Fruit fly (Drosophila melanogaster) whole organism, embryonic: ENCODE measurements around the gene smash.

ENCODE experiments used
- B-H1 ChIP-seq: fragments of 200-800 bp; sonication (Bioruptor generic); IDR thresholded peaks from 3 replicates; pipeline ENCODE4 v1.3.6; 2022; ENCODE audit warnings: missing biosample characterization, missing genetic modification characterization
- CG10209 ChIP-seq: fragments of 200-800 bp; sonication (Bioruptor generic); optimal IDR thresholded peaks from 3 replicates; lab custom pipeline; 2017; ENCODE audit warnings: missing biosample characterization, mild to moderate bottlenecking, missing genetic modification characterization, missing genetic modification reagents
- CG10366 ChIP-seq: fragments of 200-800 bp; sonication (Bioruptor generic); IDR thresholded peaks from 2 replicates; pipeline ENCODE4 v1.3.6; 2022; ENCODE audit warnings: missing biosample characterization, missing genetic modification characterization
- CG11560 ChIP-seq: fragments of 200-800 bp; sonication (Bioruptor generic); IDR thresholded peaks from 3 replicates; pipeline ENCODE4 v1.3.6; 2022; ENCODE audit warnings: missing biosample characterization, missing genetic modification characterization
- CG11695 ChIP-seq: fragments of 200-800 bp; sonication (Bioruptor generic); IDR thresholded peaks from 3 replicates; pipeline ENCODE4 v1.3.6; 2022; ENCODE audit warnings: missing biosample characterization, missing genetic modification characterization
- CG12104 ChIP-seq: fragments of 200-800 bp; sonication (Bioruptor generic); optimal IDR thresholded peaks from 3 replicates; lab custom pipeline; 2016; ENCODE audit warnings: missing biosample characterization, missing genetic modification characterization
- CG12659 ChIP-seq: fragments of 200-800 bp; sonication (Bioruptor generic); optimal IDR thresholded peaks from 3 replicates; lab custom pipeline; 2017; ENCODE audit warnings: mild to moderate bottlenecking, missing biosample characterization, missing genetic modification reagents, missing genetic modification characterization
- CG15011 ChIP-seq: fragments of 200-800 bp; sonication (Bioruptor generic); optimal IDR thresholded peaks from 3 replicates; lab custom pipeline; 2018; ENCODE audit warnings: missing biosample characterization, mild to moderate bottlenecking, missing genetic modification characterization
- CG15696 ChIP-seq: fragments of 200-800 bp; sonication (Bioruptor generic); optimal IDR thresholded peaks from 2 replicates; lab custom pipeline; 2019; ENCODE audit warnings: missing biosample characterization, mild to moderate bottlenecking, missing genetic modification characterization, moderate library complexity
- CG17186 ChIP-seq: fragments of 200-800 bp; sonication (Bioruptor generic); optimal IDR thresholded peaks from 3 replicates; lab custom pipeline; 2017; ENCODE audit warnings: missing biosample characterization, missing genetic modification reagents, missing genetic modification characterization
- CG17359 ChIP-seq: fragments of 200-800 bp; sonication (Bioruptor generic); optimal IDR thresholded peaks from 3 replicates; lab custom pipeline; 2018; ENCODE audit warnings: missing biosample characterization, mild to moderate bottlenecking, missing genetic modification characterization, moderate library complexity
- CG17361 ChIP-seq: fragments of 200-800 bp; sonication (Bioruptor generic); IDR thresholded peaks from 3 replicates; pipeline ENCODE4 v1.3.6; 2022; ENCODE audit warnings: missing biosample characterization, missing genetic modification characterization
- CG17912 ChIP-seq: fragments of 200-800 bp; sonication (Bioruptor generic); optimal IDR thresholded peaks from 2 replicates; lab custom pipeline; 2018; ENCODE audit warnings: missing biosample characterization, mild to moderate bottlenecking, missing genetic modification characterization
- CG18476 ChIP-seq: fragments of 200-800 bp; sonication (Bioruptor generic); optimal IDR thresholded peaks from 2 replicates; lab custom pipeline; 2016; ENCODE audit warnings: missing biosample characterization, mild to moderate bottlenecking, missing genetic modification characterization
- CG32767 ChIP-seq: fragments of 200-800 bp; sonication (Bioruptor generic); IDR thresholded peaks from 2 replicates; pipeline ENCODE4 v1.3.6; 2022; ENCODE audit warnings: missing biosample characterization, missing genetic modification characterization
- CG4360 ChIP-seq: fragments of 200-800 bp; sonication (Bioruptor generic); IDR thresholded peaks from 2 replicates; pipeline ENCODE4 v1.3.6; 2022; ENCODE audit warnings: missing biosample characterization, missing genetic modification characterization
- CG4404 ChIP-seq: fragments of 200-800 bp; sonication (Bioruptor generic); IDR thresholded peaks from 2 replicates; pipeline ENCODE4 v1.3.6; 2022; ENCODE audit warnings: missing biosample characterization, missing genetic modification characterization
- CG4707 ChIP-seq: fragments of 200-800 bp; sonication (Bioruptor generic); optimal IDR thresholded peaks from 2 replicates; lab custom pipeline; 2018; ENCODE audit warnings: missing biosample characterization, mild to moderate bottlenecking, missing genetic modification characterization, moderate library complexity
- CG7928 ChIP-seq: fragments of 200-800 bp; sonication (Bioruptor generic); optimal IDR thresholded peaks from 2 replicates; lab custom pipeline; 2017; ENCODE audit warnings: missing biosample characterization, mild to moderate bottlenecking, missing genetic modification characterization
- CG9727 ChIP-seq: fragments of 200-800 bp; sonication (Bioruptor generic); optimal IDR thresholded peaks from 3 replicates; lab custom pipeline; 2017; ENCODE audit warnings: missing biosample characterization, mild to moderate bottlenecking, missing genetic modification characterization
- CG9797 ChIP-seq: fragments of 200-800 bp; sonication (Bioruptor generic); optimal IDR thresholded peaks from 3 replicates; lab custom pipeline; 2018; ENCODE audit warnings: missing biosample characterization, mild to moderate bottlenecking, missing genetic modification characterization
- CHES-1-like ChIP-seq: fragments of 200-800 bp; sonication (Bioruptor generic); optimal IDR thresholded peaks from 2 replicates; lab custom pipeline; 2016; ENCODE audit warnings: missing biosample characterization, missing genetic modification characterization
- Doc2 ChIP-seq: fragments of 200-800 bp; sonication (Bioruptor generic); IDR thresholded peaks from 2 replicates; pipeline ENCODE4 v1.3.6; 2022; ENCODE audit warnings: missing biosample characterization, missing genetic modification characterization
- Drgx ChIP-seq: fragments of 200-800 bp; sonication (Bioruptor generic); IDR thresholded peaks from 2 replicates; pipeline ENCODE4 v1.3.6; 2022; ENCODE audit warnings: missing biosample characterization, missing genetic modification characterization
- H15 ChIP-seq: fragments of 200-800 bp; sonication (Bioruptor generic); IDR thresholded peaks from 3 replicates; pipeline ENCODE4 v1.3.6; 2022; ENCODE audit warnings: missing biosample characterization, missing genetic modification characterization
- HmgD ChIP-seq: fragments of 200-800 bp; sonication (Bioruptor generic); optimal IDR thresholded peaks from 3 replicates; lab custom pipeline; 2016; ENCODE audit warnings: missing biosample characterization, missing genetic modification characterization
- Mad ChIP-seq: fragments of 200-800 bp; sonication (Bioruptor generic); optimal IDR thresholded peaks from 2 replicates; lab custom pipeline; 2016; ENCODE audit warnings: missing biosample characterization, missing genetic modification characterization
- NfI ChIP-seq: fragments of 200-800 bp; sonication (Bioruptor generic); optimal IDR thresholded peaks from 3 replicates; lab custom pipeline; 2018; ENCODE audit warnings: missing biosample characterization, mild to moderate bottlenecking, missing genetic modification characterization, moderate library complexity
- Optix ChIP-seq: fragments of 200-800 bp; sonication (Bioruptor generic); IDR thresholded peaks from 3 replicates; pipeline ENCODE4 v1.3.6; 2022; ENCODE audit warnings: missing biosample characterization, missing genetic modification characterization
- Xrp1 ChIP-seq: fragments of 200-800 bp; sonication (Bioruptor generic); IDR thresholded peaks from 2 replicates; pipeline ENCODE4 v1.3.6; 2022; ENCODE audit warnings: missing biosample characterization, missing genetic modification characterization
- YL-1 ChIP-seq: fragments of 200-800 bp; sonication (Bioruptor generic); optimal IDR thresholded peaks from 3 replicates; lab custom pipeline; 2017; ENCODE audit warnings: missing biosample characterization, mild to moderate bottlenecking, missing genetic modification characterization
- chm ChIP-seq: fragments of 200-800 bp; sonication (Bioruptor generic); IDR thresholded peaks from 2 replicates; pipeline ENCODE4 v1.3.6; 2022; ENCODE audit warnings: missing biosample characterization, missing genetic modification characterization
- crp ChIP-seq, 2 experiments: fragments of 200-800 bp; sonication (Bioruptor generic); optimal IDR thresholded peaks; 2 replicates in 1 of 2; 3 replicates in 1 of 2; lab custom pipeline; 2017; ENCODE audit warnings: missing biosample characterization in 2 of 2, missing genetic modification characterization in 2 of 2, mild to moderate bottlenecking in 1 of 2, moderate library complexity in 1 of 2
- cwo ChIP-seq: fragments of 200-800 bp; sonication (Bioruptor generic); optimal IDR thresholded peaks from 3 replicates; lab custom pipeline; 2017; ENCODE audit warnings: missing biosample characterization, missing genetic modification characterization, mild to moderate bottlenecking, moderate library complexity, missing genetic modification reagents
- da ChIP-seq: fragments of 200-800 bp; sonication (Bioruptor generic); optimal IDR thresholded peaks from 2 replicates; lab custom pipeline; 2016; ENCODE audit warnings: missing biosample characterization, missing genetic modification characterization
- dimm ChIP-seq: fragments of 200-800 bp; sonication (Bioruptor generic); IDR thresholded peaks from 2 replicates; pipeline ENCODE4 v1.3.6; 2022; ENCODE audit warnings: missing biosample characterization, missing genetic modification characterization
- fru ChIP-seq: fragments of >200 bp; optimal IDR thresholded peaks from 2 replicates; lab custom pipeline; 2017
- fu2 ChIP-seq: fragments of 200-800 bp; sonication (Bioruptor generic); optimal IDR thresholded peaks from 2 replicates; lab custom pipeline; 2016; ENCODE audit warnings: missing biosample characterization, missing genetic modification characterization
- gsb-n ChIP-seq: fragments of 200-800 bp; sonication (Bioruptor generic); optimal IDR thresholded peaks from 3 replicates; lab custom pipeline; 2018; ENCODE audit warnings: missing biosample characterization, mild to moderate bottlenecking, missing genetic modification characterization
- hb ChIP-seq: fragments of 200-800 bp; sonication (Bioruptor generic); IDR thresholded peaks from 3 replicates; pipeline ENCODE4 v1.3.6; 2022; ENCODE audit warnings: missing biosample characterization, missing genetic modification characterization; ENCODE audit not compliant: partially characterized antibody
- jumu ChIP-seq: fragments of 200-800 bp; sonication (Bioruptor generic); optimal IDR thresholded peaks from 3 replicates; lab custom pipeline; 2016; ENCODE audit warnings: missing biosample characterization, missing genetic modification characterization
- kni ChIP-seq: fragments of 200-800 bp; sonication (Bioruptor generic); optimal IDR thresholded peaks from 3 replicates; lab custom pipeline; 2017; ENCODE audit warnings: mild to moderate bottlenecking, missing biosample characterization, missing genetic modification reagents, missing genetic modification characterization
- knrl ChIP-seq: fragments of 200-800 bp; sonication (Bioruptor generic); IDR thresholded peaks from 3 replicates; pipeline ENCODE4 v1.3.6; 2022; ENCODE audit warnings: missing biosample characterization, missing genetic modification characterization; ENCODE audit not compliant: partially characterized antibody
- lmd ChIP-seq: fragments of 200-800 bp; sonication (Bioruptor generic); IDR thresholded peaks from 2 replicates; pipeline ENCODE4 v1.3.6; 2022; ENCODE audit warnings: missing biosample characterization, missing genetic modification characterization
- lov ChIP-seq, 2 experiments: fragments of 200-800 bp in 1 of 2; fragments of >200 bp in 1 of 2; sonication (Bioruptor generic) in 1 of 2; IDR thresholded peaks in 1 of 2; optimal IDR thresholded peaks in 1 of 2; 2 replicates in 1 of 2; 3 replicates in 1 of 2; pipeline versions ENCODE4 v1.3.6 to Lab custom; 2017 to 2022; ENCODE audit warnings: missing biosample characterization in 1 of 2, missing genetic modification characterization in 1 of 2
- ranshi ChIP-seq: fragments of 200-800 bp; sonication (Bioruptor generic); IDR thresholded peaks from 2 replicates; pipeline ENCODE4 v1.3.6; 2022; ENCODE audit warnings: missing biosample characterization, missing genetic modification characterization
- row ChIP-seq: fragments of 200-800 bp; sonication (Bioruptor generic); IDR thresholded peaks from 3 replicates; pipeline ENCODE4 v1.3.6; 2022; ENCODE audit warnings: missing biosample characterization, missing genetic modification characterization
- schlank ChIP-seq: fragments of 200-800 bp; sonication (Bioruptor generic); optimal IDR thresholded peaks from 2 replicates; lab custom pipeline; 2018; ENCODE audit warnings: missing biosample characterization, mild to moderate bottlenecking, missing genetic modification characterization
- sim ChIP-seq: fragments of 200-800 bp; sonication (Bioruptor generic); IDR thresholded peaks from 2 replicates; pipeline ENCODE4 v1.3.6; 2022; ENCODE audit warnings: missing biosample characterization, missing genetic modification characterization
- tin ChIP-seq: fragments of 200-800 bp; sonication (Bioruptor generic); optimal IDR thresholded peaks from 3 replicates; lab custom pipeline; 2016; ENCODE audit warnings: missing biosample characterization, missing genetic modification characterization
- ttk ChIP-seq: fragments of 200-800 bp; sonication (Bioruptor generic); IDR thresholded peaks from 2 replicates; pipeline ENCODE4 v2.1.2; 2022; ENCODE audit warnings: missing biosample characterization, missing genetic modification characterization

The smash gene

dm6 chr3R:4664947-4665346 lies 5.6 kb downstream of the smash start (continued):
- TF ChIP-seq crp (GFP tag; optimal IDR thresholded peaks at IDR 0.05; lab: Kevin White, UChicago), result no peak
- TF ChIP-seq NfI (GFP tag; lab: Kevin White, UChicago), result peak; percentile 39
- peak; percentile 87 for TF ChIP-seq gsb-n (tag; lab: Kevin White, UChicago)
- no peak for TF ChIP-seq CG12659 (GFP tag; lab: Kevin White, UChicago)
- TF ChIP-seq da (GFP tag; lab: Kevin White, UChicago), result no peak
- TF ChIP-seq Optix, result no peak
- TF ChIP-seq CG17361 (GFP tag; lab: Robert Waterston, UW), result peak; percentile 90
- TF ChIP-seq H15 (GFP tag; lab: Robert Waterston, UW), result peak; percentile 68; the same call in 2 of the 3 replicates
- peak; percentile 70 for TF ChIP-seq CG4360 (GFP tag; lab: Robert Waterston, UW)
- peak; percentile 82 for TF ChIP-seq CG15696 (tag; lab: Kevin White, UChicago)
- TF ChIP-seq cwo, result peak; percentile 67
- TF ChIP-seq CG10366, result no peak
- TF ChIP-seq CG9727 (GFP tag; lab: Kevin White, UChicago), result peak; percentile 79
- no peak for TF ChIP-seq Mad (GFP tag; lab: Kevin White, UChicago)
- TF ChIP-seq CG9797 (GFP tag; lab: Kevin White, UChicago), result peak; percentile 42
- TF ChIP-seq CG11560, result peak; percentile 37; the same call in 1 of the 3 replicates
- peak; percentile 56 for TF ChIP-seq chm (GFP tag; lab: Robert Waterston, UW)
- peak; percentile 64 for TF ChIP-seq tin (GFP tag; lab: Kevin White, UChicago)
- TF ChIP-seq ranshi (GFP tag; lab: Robert Waterston, UW), result peak; percentile 75
- TF ChIP-seq CG18476 (GFP tag; lab: Kevin White, UChicago), result peak; percentile 87
- peak; percentile 83 for TF ChIP-seq CG15011 (GFP tag; lab: Kevin White, UChicago)
- TF ChIP-seq YL-1 (GFP tag; lab: Kevin White, UChicago), result no peak
- TF ChIP-seq row (GFP tag; lab: Robert Waterston, UW), result no peak
- peak; percentile 85 for TF ChIP-seq CG11695 (GFP tag; lab: Robert Waterston, UW)
- TF ChIP-seq schlank (tag; lab: Kevin White, UChicago), result peak; percentile 75
- TF ChIP-seq lov (optimal IDR thresholded peaks at IDR 0.05; lab: Kevin White, UChicago), result no peak
- TF ChIP-seq lov (GFP tag; IDR thresholded peaks at IDR 0.05; lab: Robert Waterston, UW), result peak; percentile 85
- no peak for TF ChIP-seq fu2
- no peak for TF ChIP-seq ttk (GFP tag; lab: Robert Waterston, UW)
- no peak for TF ChIP-seq hb (GFP tag; lab: Robert Waterston, UW)
- TF ChIP-seq Drgx (GFP tag; lab: Robert Waterston, UW), result peak; percentile 79
- TF ChIP-seq CG12104 (GFP tag; lab: Kevin White, UChicago), result peak; percentile 89
- TF ChIP-seq kni (GFP tag; lab: Kevin White, UChicago), result peak; percentile 96
- peak; percentile 70 for TF ChIP-seq CG17186
- peak; percentile 26 for TF ChIP-seq HmgD (GFP tag; lab: Kevin White, UChicago)
- TF ChIP-seq CG7928 (GFP tag; lab: Kevin White, UChicago), result peak; percentile 50
- TF ChIP-seq CG10209 (GFP tag; lab: Kevin White, UChicago), result peak; percentile 40
- no peak for TF ChIP-seq knrl (GFP tag; lab: Robert Waterston, UW)
- no peak for TF ChIP-seq CG17912
- TF ChIP-seq jumu, result peak; percentile 77
- TF ChIP-seq Xrp1, result peak; percentile 96
- TF ChIP-seq CG4404 (GFP tag; lab: Robert Waterston, UW), result no peak
- TF ChIP-seq B-H1 (GFP tag; lab: Robert Waterston, UW), result peak; percentile 63; the same call in 1 of the 3 replicates
- no peak for TF ChIP-seq dimm (GFP tag; lab: Robert Waterston, UW)
- peak; percentile 34 for TF ChIP-seq CG4707 (GFP tag; lab: Kevin White, UChicago)
- peak; percentile 32 for TF ChIP-seq CHES-1-like (GFP tag; lab: Kevin White, UChicago)
- peak; percentile 24; the same call in 1 of the 2 replicates for TF ChIP-seq lmd (GFP tag; lab: Robert Waterston, UW)
- no peak for TF ChIP-seq Doc2 (GFP tag; lab: Robert Waterston, UW)
- no peak for TF ChIP-seq CG32767 (GFP tag; lab: Robert Waterston, UW)
- peak; percentile 84 for TF ChIP-seq sim (GFP tag; lab: Robert Waterston, UW)
- TF ChIP-seq fru (lab: Kevin White, UChicago), result no peak
- peak; percentile 93 for TF ChIP-seq CG17359 (tag; lab: Kevin White, UChicago)
